Fruit fly (Drosophila melanogaster) whole organism, embryonic: ENCODE measurements around the gene dj-1beta.

ENCODE experiments used
- Ada2b ChIP-seq: fragments of 200-800 bp; sonication (Bioruptor generic); IDR thresholded peaks from 2 replicates; pipeline ENCODE4 v1.3.6; 2022; ENCODE audit warnings: missing biosample characterization, missing genetic modification characterization
- Atf3 ChIP-seq: fragments of 200-800 bp; sonication (Bioruptor generic); optimal IDR thresholded peaks from 3 replicates; lab custom pipeline; 2016; ENCODE audit warnings: missing biosample characterization, missing genetic modification characterization
- BtbVII ChIP-seq: fragments of 200-800 bp; sonication (Bioruptor generic); optimal IDR thresholded peaks from 3 replicates; lab custom pipeline; 2017; ENCODE audit warnings: missing biosample characterization, mild to moderate bottlenecking, missing genetic modification characterization
- CG10209 ChIP-seq: fragments of 200-800 bp; sonication (Bioruptor generic); optimal IDR thresholded peaks from 3 replicates; lab custom pipeline; 2017; ENCODE audit warnings: missing biosample characterization, mild to moderate bottlenecking, missing genetic modification characterization, missing genetic modification reagents
- CG1024 ChIP-seq: fragments of 200-800 bp; sonication (Bioruptor generic); IDR thresholded peaks from 2 replicates; pipeline ENCODE4 v1.3.6; 2022; ENCODE audit warnings: missing biosample characterization, missing genetic modification characterization
- CG11093 ChIP-seq: fragments of 200-800 bp; sonication (Bioruptor generic); IDR thresholded peaks from 3 replicates; pipeline ENCODE4 v1.3.6; 2022; ENCODE audit warnings: missing biosample characterization, missing genetic modification characterization
- CG11504 ChIP-seq: fragments of 200-800 bp; sonication (Bioruptor generic); optimal IDR thresholded peaks from 3 replicates; lab custom pipeline; 2019; ENCODE audit warnings: missing biosample characterization, mild to moderate bottlenecking, missing genetic modification characterization, moderate library complexity
- CG11696 ChIP-seq: fragments of 200-800 bp; sonication (Bioruptor generic); IDR thresholded peaks from 2 replicates; pipeline ENCODE4 v1.3.6; 2022; ENCODE audit warnings: missing biosample characterization, missing genetic modification characterization
- CG12071 ChIP-seq: fragments of 200-800 bp; sonication (Bioruptor generic); optimal IDR thresholded peaks from 3 replicates; lab custom pipeline; 2018; ENCODE audit warnings: missing biosample characterization, mild to moderate bottlenecking, missing genetic modification characterization
- CG12391 ChIP-seq: fragments of 200-800 bp; sonication (Bioruptor generic); optimal IDR thresholded peaks from 3 replicates; lab custom pipeline; 2018; ENCODE audit warnings: missing biosample characterization, mild to moderate bottlenecking, missing genetic modification characterization, moderate library complexity
- CG13287 ChIP-seq: fragments of 200-800 bp; sonication (Bioruptor generic); IDR thresholded peaks from 2 replicates; pipeline ENCODE4 v1.3.6; 2022; ENCODE audit warnings: missing biosample characterization, missing genetic modification characterization; ENCODE audit not compliant: partially characterized antibody
- CG14050 ChIP-seq: fragments of 200-800 bp; sonication (Bioruptor generic); IDR thresholded peaks from 3 replicates; pipeline ENCODE4 v1.3.6; 2022; ENCODE audit warnings: missing biosample characterization, missing genetic modification characterization
- CG14710 ChIP-seq: fragments of 200-800 bp; sonication (Bioruptor generic); optimal IDR thresholded peaks from 3 replicates; lab custom pipeline; 2019; ENCODE audit warnings: missing biosample characterization, mild to moderate bottlenecking, missing genetic modification characterization, moderate library complexity
- CG15479 ChIP-seq: fragments of 200-800 bp; sonication (Bioruptor generic); optimal IDR thresholded peaks from 3 replicates; lab custom pipeline; 2019; ENCODE audit warnings: missing biosample characterization, mild to moderate bottlenecking, missing genetic modification characterization, moderate library complexity
- CG17385 ChIP-seq: fragments of 200-800 bp; sonication (Bioruptor generic); optimal IDR thresholded peaks from 3 replicates; lab custom pipeline; 2018; ENCODE audit warnings: missing biosample characterization, mild to moderate bottlenecking, missing genetic modification characterization
- CG17568 ChIP-seq: fragments of 200-800 bp; sonication (Bioruptor generic); optimal IDR thresholded peaks from 2 replicates; lab custom pipeline; 2018; ENCODE audit warnings: missing biosample characterization, mild to moderate bottlenecking, missing genetic modification characterization, moderate library complexity
- CG17612 ChIP-seq: fragments of 200-800 bp; sonication (Bioruptor generic); IDR thresholded peaks from 2 replicates; pipeline ENCODE4 v1.3.6; 2022; ENCODE audit warnings: missing biosample characterization, missing genetic modification characterization
- CG1792 ChIP-seq: fragments of 200-800 bp; sonication (Bioruptor generic); optimal IDR thresholded peaks from 2 replicates; lab custom pipeline; 2016; ENCODE audit warnings: missing biosample characterization, missing genetic modification characterization
- CG18619 ChIP-seq: fragments of 200-800 bp; sonication (Bioruptor generic); optimal IDR thresholded peaks from 3 replicates; lab custom pipeline; 2017; ENCODE audit warnings: missing biosample characterization, mild to moderate bottlenecking, missing genetic modification characterization
- CG18764 ChIP-seq: fragments of 200-800 bp; sonication (Bioruptor generic); optimal IDR thresholded peaks from 3 replicates; lab custom pipeline; 2016; ENCODE audit warnings: missing biosample characterization, missing genetic modification characterization
- CG32767 ChIP-seq: fragments of 200-800 bp; sonication (Bioruptor generic); IDR thresholded peaks from 2 replicates; pipeline ENCODE4 v1.3.6; 2022; ENCODE audit warnings: missing biosample characterization, missing genetic modification characterization
- CG3726 ChIP-seq: fragments of 200-800 bp; sonication (Bioruptor generic); IDR thresholded peaks from 3 replicates; pipeline ENCODE4, ENCODE4 v1.3.6; 2022; ENCODE audit warnings: missing biosample characterization, missing genetic modification characterization
- CG4404 ChIP-seq: fragments of 200-800 bp; sonication (Bioruptor generic); IDR thresholded peaks from 2 replicates; pipeline ENCODE4 v1.3.6; 2022; ENCODE audit warnings: missing biosample characterization, missing genetic modification characterization
- CG7786 ChIP-seq: fragments of 200-800 bp; sonication (Bioruptor generic); optimal IDR thresholded peaks from 2 replicates; lab custom pipeline; 2016; ENCODE audit warnings: missing biosample characterization, missing genetic modification characterization
- CG8478 ChIP-seq: fragments of >200 bp; optimal IDR thresholded peaks from 2 replicates; lab custom pipeline; 2018
- CG9876 ChIP-seq: fragments of 200-800 bp; sonication (Bioruptor generic); optimal IDR thresholded peaks from 2 replicates; lab custom pipeline; 2016; ENCODE audit warnings: missing biosample characterization, missing genetic modification characterization
- Dip3 ChIP-seq: fragments of 200-800 bp; sonication (Bioruptor generic); optimal IDR thresholded peaks from 3 replicates; lab custom pipeline; 2016; ENCODE audit warnings: missing biosample characterization, missing genetic modification characterization
- Dp ChIP-seq: fragments of 200-800 bp; sonication (Bioruptor generic); optimal IDR thresholded peaks from 2 replicates; lab custom pipeline; 2018; ENCODE audit warnings: missing biosample characterization, mild to moderate bottlenecking, missing genetic modification characterization, moderate library complexity
- Gug ChIP-seq: fragments of 200-800 bp; sonication (Bioruptor generic); IDR thresholded peaks from 4 replicates; pipeline ENCODE4 v1.3.6; 2022; ENCODE audit warnings: missing biosample characterization, missing genetic modification characterization
- HLH4C ChIP-seq: fragments of 200-800 bp; sonication (Bioruptor generic); IDR thresholded peaks from 3 replicates; pipeline ENCODE4 v1.3.6; 2022; ENCODE audit warnings: missing biosample characterization, missing genetic modification characterization; ENCODE audit not compliant: partially characterized antibody
- HLHmδ ChIP-seq: fragments of 200-800 bp; sonication (Bioruptor generic); optimal IDR thresholded peaks from 2 replicates; lab custom pipeline; 2018; ENCODE audit warnings: missing biosample characterization, mild to moderate bottlenecking, missing genetic modification characterization, moderate library complexity
- Hr39 ChIP-seq: fragments of >200 bp; optimal IDR thresholded peaks from 2 replicates; lab custom pipeline; 2017
- Lim3 ChIP-seq: fragments of 200-800 bp; sonication (Bioruptor generic); IDR thresholded peaks from 2 replicates; pipeline ENCODE4 v1.3.6; 2022; ENCODE audit warnings: missing biosample characterization, missing genetic modification characterization
- NFAT ChIP-seq: fragments of 200-800 bp; sonication (Bioruptor generic); IDR thresholded peaks from 2 replicates; pipeline ENCODE4 v1.3.6; 2022; ENCODE audit warnings: missing biosample characterization, missing genetic modification characterization
- Nf-YA ChIP-seq: fragments of 200-800 bp; sonication (Bioruptor generic); IDR thresholded peaks from 2 replicates; pipeline ENCODE4 v1.3.6; 2022; ENCODE audit warnings: missing biosample characterization, missing genetic modification characterization
- Nf-YC ChIP-seq: fragments of 200-800 bp; optimal IDR thresholded peaks from 3 replicates; lab custom pipeline; 2019; ENCODE audit warnings: missing biosample characterization, mild to moderate bottlenecking, missing genetic modification characterization, moderate library complexity
- Xbp1 ChIP-seq: fragments of 200-800 bp; sonication (Bioruptor generic); optimal IDR thresholded peaks from 3 replicates; lab custom pipeline; 2016; ENCODE audit warnings: missing biosample characterization, mild to moderate bottlenecking, missing genetic modification characterization
- abd-A ChIP-seq: fragments of 200-800 bp; sonication (Bioruptor generic); optimal IDR thresholded peaks from 3 replicates; lab custom pipeline; 2019; ENCODE audit warnings: missing biosample characterization, mild to moderate bottlenecking, missing genetic modification characterization, moderate library complexity
- bab2 ChIP-seq: fragments of 200-800 bp; sonication (Bioruptor generic); optimal IDR thresholded peaks from 2 replicates; lab custom pipeline; 2016; ENCODE audit warnings: missing biosample characterization, missing genetic modification characterization
- eyg ChIP-seq: fragments of 200-800 bp; sonication (Bioruptor generic); optimal IDR thresholded peaks from 3 replicates; lab custom pipeline; 2016; ENCODE audit warnings: missing biosample characterization, missing genetic modification characterization
- gsb-n ChIP-seq: fragments of 200-800 bp; sonication (Bioruptor generic); optimal IDR thresholded peaks from 3 replicates; lab custom pipeline; 2018; ENCODE audit warnings: missing biosample characterization, mild to moderate bottlenecking, missing genetic modification characterization
- nerfin-1 ChIP-seq: fragments of 200-800 bp; sonication (Bioruptor generic); optimal IDR thresholded peaks from 3 replicates; lab custom pipeline; 2019; ENCODE audit warnings: missing biosample characterization, mild to moderate bottlenecking, missing genetic modification characterization, moderate library complexity
- pan ChIP-seq, 4 experiments: fragments of >200 bp in 3 of 4; fragments of 200-800 bp in 1 of 4; sonication (Bioruptor generic) in 1 of 4; optimal IDR thresholded peaks in 3 of 4; IDR thresholded peaks in 1 of 4; 2 replicates each; pipeline versions ENCODE4 v1.3.6 to Lab custom; 2017 to 2022; ENCODE audit warnings: missing biosample characterization in 2 of 4, missing genetic modification characterization in 2 of 4, mixed read lengths in 1 of 4
- pum ChIP-seq: fragments of 200-800 bp; sonication (Bioruptor generic); optimal IDR thresholded peaks from 2 replicates; lab custom pipeline; 2016; ENCODE audit warnings: missing biosample characterization, missing genetic modification characterization
- row ChIP-seq: fragments of 200-800 bp; sonication (Bioruptor generic); IDR thresholded peaks from 3 replicates; pipeline ENCODE4 v1.3.6; 2022; ENCODE audit warnings: missing biosample characterization, missing genetic modification characterization
- sisA ChIP-seq: fragments of 200-800 bp; sonication (Bioruptor generic); IDR thresholded peaks from 2 replicates; pipeline ENCODE4 v1.3.6; 2022; ENCODE audit warnings: missing biosample characterization, missing genetic modification characterization
- stc ChIP-seq: fragments of 200-800 bp; sonication (Bioruptor generic); IDR thresholded peaks from 2 replicates; pipeline ENCODE4 v1.3.6; 2022; ENCODE audit warnings: missing biosample characterization, missing genetic modification characterization
- tap ChIP-seq: fragments of 200-800 bp; optimal IDR thresholded peaks from 3 replicates; lab custom pipeline; 2019; ENCODE audit warnings: missing biosample characterization, mild to moderate bottlenecking, missing genetic modification characterization, moderate library complexity
- trh ChIP-seq: fragments of 200-800 bp; sonication (Bioruptor generic); optimal IDR thresholded peaks from 2 replicates; lab custom pipeline; 2016; ENCODE audit warnings: missing biosample characterization, missing genetic modification characterization
- vfl ChIP-seq: fragments of 200-800 bp; sonication (Bioruptor generic); optimal IDR thresholded peaks from 2 replicates; lab custom pipeline; 2016; ENCODE audit warnings: missing biosample characterization, missing genetic modification characterization
- wek ChIP-seq: fragments of 200-800 bp; sonication (Bioruptor generic); optimal IDR thresholded peaks from 3 replicates; lab custom pipeline; 2018; ENCODE audit warnings: missing biosample characterization, mild to moderate bottlenecking, missing genetic modification characterization, moderate library complexity

dj-1beta gene

dm6 chr3R:30781661-30782120 is 25.2 kb upstream of the dj-1beta start (continued):
- TF ChIP-seq CG17612 (GFP tag; lab: Robert Waterston, UW) (peak; percentile 82), CG13287 (GFP tag; lab: Robert Waterston, UW) (peak; percentile 10; the same call in 1 of the 2 replicates), CG11504 (tag; lab: Kevin White, UChicago) (peak; percentile 91), stc (GFP tag; lab: Robert Waterston, UW) (peak; percentile 90), gsb-n (tag; lab: Kevin White, UChicago) (peak; percentile 95), CG11093 (GFP tag; lab: Robert Waterston, UW) (peak; percentile 91), CG1024 (peak; percentile 90), pum (GFP tag; lab: Kevin White, UChicago) (peak; percentile 95), CG14050 (peak; percentile 89), CG18764 (peak; percentile 82), Hr39 (lab: Kevin White, UChicago) (no peak), CG7786 (peak; percentile 97), nerfin-1 (tag; lab: Kevin White, UChicago) (peak; percentile 85), bab2 (GFP tag; lab: Kevin White, UChicago) (peak; percentile 96), CG12071 (GFP tag; lab: Kevin White, UChicago) (peak; percentile 86), HLHmδ (GFP tag; lab: Kevin White, UChicago) (peak; percentile 21), Lim3 (GFP tag; lab: Robert Waterston, UW) (no peak), HLH4C (no peak), NFAT (GFP tag; lab: Robert Waterston, UW) (peak; percentile 90), Nf-YA (peak; percentile 88), CG18619 (GFP tag; lab: Kevin White, UChicago) (peak; percentile 84), CG14710 (tag; lab: Kevin White, UChicago) (peak; percentile 94), trh (GFP tag; lab: Kevin White, UChicago) (peak; percentile 72), CG3726 (GFP tag; lab: Robert Waterston, UW) (peak; percentile 89), CG1792 (peak; percentile 91), CG10209 (GFP tag; lab: Kevin White, UChicago) (peak; percentile 93), abd-A (tag; lab: Kevin White, UChicago) (peak; percentile 85), Atf3 (GFP tag; lab: Kevin White, UChicago) (peak; percentile 86), pan (optimal IDR thresholded peaks at IDR 0.05; lab: Kevin White, UChicago) (no peak), pan (GFP tag; optimal IDR thresholded peaks at IDR 0.05 in 1 of 2, IDR thresholded peaks at IDR 0.05 in 1 of 2) (peak in 1 of 2 experiments; percentile 95), sisA (peak; percentile 94), CG17568 (GFP tag; lab: Kevin White, UChicago) (peak; percentile 77), wek (GFP tag; lab: Kevin White, UChicago) (peak; percentile 78), CG15479 (GFP tag; lab: Kevin White, UChicago) (peak; percentile 86), CG17385 (GFP tag; lab: Kevin White, UChicago) (peak; percentile 88), CG4404 (peak; percentile 97), CG8478 (lab: Kevin White, UChicago) (peak; percentile 87), tap (tag; lab: Kevin White, UChicago) (peak; percentile 93), CG12391 (tag; lab: Kevin White, UChicago) (peak; percentile 92), Xbp1 (GFP tag; lab: Kevin White, UChicago) (peak; percentile 95), CG9876 (peak; percentile 84), BtbVII (GFP tag; lab: Kevin White, UChicago) (peak; percentile 86), CG32767 (GFP tag; lab: Robert Waterston, UW) (peak; percentile 91), eyg (GFP tag; lab: Kevin White, UChicago) (peak; percentile 86), vfl (GFP tag; lab: Kevin White, UChicago) (peak; percentile 89), Ada2b (peak; percentile 96), Nf-YC (tag; lab: Kevin White, UChicago) (peak; percentile 96), Dip3 (GFP tag; lab: Kevin White, UChicago) (peak; percentile 58), row (peak; percentile 98), Gug (GFP tag; lab: Robert Waterston, UW) (peak; percentile 95), CG11696 (GFP tag; lab: Robert Waterston, UW) (peak; percentile 82), Dp (GFP tag; lab: Kevin White, UChicago) (no peak)
